Worm (Caenorhabditis elegans) whole organism, midembryonic: ENCODE results near the gene lgc-56.

Source experiments
- T22C8.4 ChIP-seq: fragments of 200-800 bp; sonication (Bioruptor generic); IDR thresholded peaks from 2 replicates; pipeline ENCODE4 v1.3.6; 2022; ENCODE audit warnings: missing genetic modification characterization, missing compliant biosample characterization
- flt-1 ChIP-seq: fragments of 200-800 bp; sonication (Bioruptor generic); IDR thresholded peaks from 2 replicates; pipeline ENCODE4 v1.3.6; 2022; ENCODE audit warnings: missing genetic modification characterization, missing compliant biosample characterization
- med-1 ChIP-seq: sonication (generic microtip); optimal IDR thresholded peaks from 2 replicates; lab custom pipeline; 2017; ENCODE audit warnings: missing genetic modification characterization, mild to moderate bottlenecking, missing compliant biosample characterization, antibody characterized with exemption, missing genetic modification reagents; ENCODE audit not compliant: insufficient read depth
- tab-1 ChIP-seq: fragments of 200-800 bp; sonication (Bioruptor generic); IDR thresholded peaks from 2 replicates; pipeline ENCODE4 v1.3.6; 2022; ENCODE audit warnings: missing genetic modification characterization, missing compliant biosample characterization
- ztf-23 ChIP-seq: fragments of 200-800 bp; sonication (Bioruptor generic); IDR thresholded peaks from 2 replicates; pipeline ENCODE4 v1.3.6; 2022; ENCODE audit warnings: missing genetic modification reagents, missing genetic modification characterization, missing compliant biosample characterization
- ztf-29 ChIP-seq: fragments of 200-800 bp; sonication (Bioruptor generic); IDR thresholded peaks from 2 replicates; pipeline ENCODE4 v1.3.6; 2022; ENCODE audit warnings: missing genetic modification reagents, missing genetic modification characterization, missing compliant biosample characterization

ce11 chrII:5181497-5181896, 51.3 kb downstream of the lgc-56 start:
- TF ChIP-seq ztf-23 (GFP tag; lab: Robert Waterston, UW) (no peak), med-1 (peak; percentile 10), ztf-29 (no peak), flt-1 (GFP tag; lab: Robert Waterston, UW) (peak; percentile 68; the same call in 1 of the 2 replicates), tab-1 (GFP tag; lab: Robert Waterston, UW) (no peak), T22C8.4 (GFP tag; lab: Robert Waterston, UW) (no peak)
